Fruit fly (Drosophila melanogaster) S2 (cell line): ENCODE results near the gene sick.

Experiments used
- CG8478 ChIP-seq: fragments of >200 bp; optimal IDR thresholded peaks from 2 replicates; lab custom pipeline; 2018
- CTCF ChIP-seq, 2 experiments: fragments of >200 bp; optimal IDR thresholded peaks; 2 replicates each; lab custom pipeline; 2018

DNA sequence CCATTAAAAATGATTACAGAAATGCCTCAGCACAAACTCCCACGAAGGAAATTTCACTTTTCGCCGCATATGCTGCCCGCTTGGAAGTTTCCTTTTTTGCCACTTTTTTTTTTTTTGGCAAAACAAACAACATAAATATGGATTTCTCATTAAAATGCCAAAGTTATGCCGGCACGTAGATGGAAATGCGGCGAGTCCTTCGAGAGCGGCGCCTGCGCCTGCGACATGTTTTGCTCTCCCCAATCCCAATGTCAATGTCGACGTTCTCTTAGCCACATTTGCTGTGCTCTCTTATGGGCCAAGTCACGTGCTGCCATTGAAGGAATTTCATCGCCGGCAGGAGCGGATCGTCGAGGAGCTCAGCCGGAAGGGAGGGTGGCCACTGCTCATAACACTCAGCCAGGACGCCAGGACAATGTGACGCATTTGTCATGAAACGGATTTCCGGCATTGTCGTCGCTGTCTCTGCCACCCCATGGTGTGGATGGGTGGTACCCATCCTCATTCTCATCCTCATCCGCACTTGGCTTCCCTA is 13.4 kb downstream of the sick start:
- TF ChIP-seq CTCF (optimal IDR thresholded peaks at IDR 0.05; lab: Kevin White, UChicago) (no peak), CG8478 (lab: Kevin White, UChicago) (no peak)
